Worm (Caenorhabditis elegans) whole organism, late embryonic: ENCODE measurements around the gene B0495.9.

Experiments
- C38D4.7 ChIP-seq: fragments of 200-800 bp; sonication (Bioruptor generic); optimal IDR thresholded peaks from 2 replicates; lab custom pipeline; 2018; ENCODE audit warnings: mild to moderate bottlenecking, missing genetic modification characterization, moderate library complexity, missing compliant biosample characterization
- ahr-1 ChIP-seq: sonication (generic microtip); optimal IDR thresholded peaks from 2 replicates; lab custom pipeline; 2016; ENCODE audit warnings: missing genetic modification characterization, missing compliant biosample characterization
- ceh-18 ChIP-seq: sonication (generic microtip); optimal IDR thresholded peaks from 2 replicates; lab custom pipeline; 2016; ENCODE audit warnings: missing genetic modification characterization, missing compliant biosample characterization
- dmd-4 ChIP-seq: sonication (generic microtip); optimal IDR thresholded peaks from 2 replicates; lab custom pipeline; 2016; ENCODE audit warnings: borderline replicate concordance, missing genetic modification characterization, missing compliant biosample characterization
- elt-2 ChIP-seq: sonication (generic microtip); optimal IDR thresholded peaks from 2 replicates; lab custom pipeline; 2016; ENCODE audit warnings: missing genetic modification reagents, missing genetic modification characterization, missing compliant biosample characterization
- mec-3 ChIP-seq: sonication (generic microtip); optimal IDR thresholded peaks from 2 replicates; lab custom pipeline; 2016; ENCODE audit warnings: borderline replicate concordance, missing genetic modification characterization, missing compliant biosample characterization
- pqm-1 ChIP-seq: sonication (generic microtip); optimal IDR thresholded peaks from 2 replicates; lab custom pipeline; 2016; ENCODE audit warnings: missing genetic modification characterization, missing compliant biosample characterization
- ref-2 ChIP-seq: sonication (generic microtip); optimal IDR thresholded peaks from 2 replicates; lab custom pipeline; 2016; ENCODE audit warnings: missing genetic modification characterization, missing compliant biosample characterization
- unc-86 ChIP-seq: sonication (generic microtip); optimal IDR thresholded peaks from 2 replicates; lab custom pipeline; 2016; ENCODE audit warnings: missing genetic modification characterization, missing compliant biosample characterization

B0495.9 gene

DNA sequence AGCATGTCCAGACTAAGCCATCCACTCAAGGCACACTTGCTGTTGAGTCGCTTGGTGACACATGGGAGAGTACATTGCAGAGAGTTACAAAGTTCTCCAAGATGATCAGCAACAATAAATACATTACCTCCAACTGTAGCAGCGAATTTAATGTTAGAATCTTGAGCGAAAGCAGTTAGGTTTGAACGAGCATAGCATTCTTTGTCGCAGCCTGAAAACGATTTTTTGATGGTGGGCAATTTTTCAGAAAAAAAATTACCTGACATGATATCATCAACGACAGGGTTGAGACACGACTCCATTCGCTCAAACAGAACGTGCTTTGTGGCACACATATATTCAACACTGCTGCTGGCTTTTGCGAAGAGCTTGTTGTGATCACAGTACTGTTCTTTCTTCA lies 45.5 kb downstream of the B0495.9 start:
- TF ChIP-seq C38D4.7 (no peak), mec-3 (no peak), ahr-1 (no peak), unc-86 (no peak), ref-2 (tag; lab: Kevin White, UChicago) (no peak), ceh-18 (tag; lab: Kevin White, UChicago) (no peak), dmd-4 (tag; lab: Kevin White, UChicago) (no peak)
- TF ChIP-seq, all 69 proteins: peak for 0

ce11 chrII:7662008-7662686 lies 46.4 kb downstream of the B0495.9 start, which contains the start of gene alfa-1:
Gene alfa-1 (minus strand): TSS chrII:7662522.
- TF ChIP-seq elt-2 (tag; lab: Kevin White, UChicago) = peak; percentile 79
- TF ChIP-seq pqm-1 (tag; lab: Kevin White, UChicago) = no peak
- TF ChIP-seq, all 69 proteins: peak for 1
